Fruit fly (Drosophila melanogaster): ENCODE measurements around the gene Galk.

The Galk gene

dm6 chr3L:8966324-8967011 is 19.4 kb downstream of the Galk start, which contains the start of the genes CG5653 and CG5021:
Gene CG5653, minus strand, starts transcription at chr3L:8966374.
Gene CG5021, plus strand, starts transcription at chr3L:8966829.
- no peak for TF ChIP-seq Rel (GFP tag; optimal IDR thresholded peaks at IDR 0.05)
- peak; percentile 79 for TF ChIP-seq Rel (tag; optimal IDR thresholded peaks at IDR 0.05)
- TF ChIP-seq CrebA (GFP tag; optimal IDR thresholded peaks at IDR 0.05; ENCODE audit: borderline replicate concordance), result no peak

DNA sequence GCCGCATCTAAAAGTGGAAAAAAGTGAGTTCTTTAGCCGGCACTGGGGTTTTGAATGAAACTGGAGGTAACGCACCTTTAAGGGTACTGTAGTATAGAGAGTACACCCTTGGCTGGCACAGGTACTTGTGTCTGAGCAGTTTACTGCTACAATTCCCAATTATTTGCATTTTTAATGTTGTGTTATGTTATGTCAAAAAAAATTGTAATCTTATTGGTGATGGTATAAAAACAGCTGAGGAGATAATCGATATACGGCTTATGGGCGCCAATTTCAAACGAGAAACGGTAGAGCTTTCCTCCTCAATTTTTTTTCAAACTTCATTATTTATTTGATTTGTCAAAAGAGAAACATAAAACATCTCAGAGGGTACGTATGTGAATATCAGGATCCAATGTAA is 21.4 kb downstream of the Galk start, which contains the start of gene ValRS-m:
Gene ValRS-m, minus strand, starts transcription at position 312 of the 400 bp plus-strand sequence.
- TF ChIP-seq Hr78 (GFP tag; optimal IDR thresholded peaks at IDR 0.05) (no peak), h (GFP tag; optimal IDR thresholded peaks at IDR 0.05) (no peak), pan (optimal IDR thresholded peaks at IDR 0.05) (no peak), psq (GFP tag; optimal IDR thresholded peaks at IDR 0.05) (no peak), sage (GFP tag; optimal IDR thresholded peaks at IDR 0.05) (no peak), Dif (GFP tag; optimal IDR thresholded peaks at IDR 0.05; ENCODE audit: partially characterized antibody) (no peak), HLH106 (tag; optimal IDR thresholded peaks at IDR 0.05) (no peak), sv (GFP tag; optimal IDR thresholded peaks at IDR 0.05) (no peak), dsf (GFP tag; optimal IDR thresholded peaks at IDR 0.05; ENCODE audit: borderline replicate concordance) (no peak), Mio (GFP tag; optimal IDR thresholded peaks at IDR 0.05) (no peak), Rel (GFP tag; optimal IDR thresholded peaks at IDR 0.05) (no peak), Rel (tag; optimal IDR thresholded peaks at IDR 0.05) (no peak), woc (GFP tag; optimal IDR thresholded peaks at IDR 0.05) (no peak), fru (GFP tag; optimal IDR thresholded peaks at IDR 0.05) (no peak), Hr83 (GFP tag; optimal IDR thresholded peaks at IDR 0.05; ENCODE audit: poor library complexity, severe bottlenecking) (no peak), GATAd (GFP tag; optimal IDR thresholded peaks at IDR 0.05) (no peak), Abd-B (GFP tag; optimal IDR thresholded peaks at IDR 0.05) (no peak), tai (GFP tag; optimal IDR thresholded peaks at IDR 0.05) (no peak)

- no peak for TF ChIP-seq rgr (GFP tag; optimal IDR thresholded peaks at IDR 0.05)
- no peak for TF ChIP-seq brk (GFP tag; optimal IDR thresholded peaks at IDR 0.05)
- no peak for TF ChIP-seq N (GFP tag; optimal IDR thresholded peaks at IDR 0.05)
- no peak for TF ChIP-seq jim (GFP tag; optimal IDR thresholded peaks at IDR 0.05)
Measured at dm6 chr3L:8958557-8958956, 27.3 kb downstream of the Galk start, which contains the start of gene CG13313. Gene CG13313, plus strand, starts transcription at chr3L:8958857.

DNA sequence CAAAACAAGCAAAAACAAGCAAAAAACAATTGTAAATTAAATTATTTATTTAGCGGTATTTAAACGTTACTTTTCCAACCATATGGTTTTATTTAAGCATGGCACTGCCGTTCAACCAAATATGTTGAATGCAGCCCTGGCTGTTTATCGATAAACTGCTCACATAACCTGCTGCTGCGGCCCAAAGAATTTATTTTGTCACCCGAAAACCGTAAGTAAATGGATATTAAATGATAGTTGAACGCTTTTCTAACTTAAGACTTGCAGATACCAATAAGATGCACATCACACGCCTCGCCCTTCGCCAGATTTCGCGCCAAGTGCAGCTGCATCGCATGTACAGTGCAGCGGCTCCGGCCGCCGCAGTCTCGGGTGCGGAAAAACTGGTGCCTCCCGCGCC is 29.2 kb downstream of the Galk start, which contains the start of gene mRpL12:
Gene mRpL12, plus strand, starts transcription at position 123 of the 400 bp plus-strand sequence.
- no peak for TF ChIP-seq Abd-B (GFP tag; optimal IDR thresholded peaks at IDR 0.05)
- no peak for TF ChIP-seq CG9705 (GFP tag; optimal IDR thresholded peaks at IDR 0.05)
- TF ChIP-seq Sp1 (GFP tag; optimal IDR thresholded peaks at IDR 0.05), result no peak
- no peak for TF ChIP-seq brk (GFP tag; optimal IDR thresholded peaks at IDR 0.05)
- TF ChIP-seq dmrt93B (GFP tag; optimal IDR thresholded peaks at IDR 0.05), result no peak
- TF ChIP-seq tai (GFP tag; optimal IDR thresholded peaks at IDR 0.05), result no peak
- TF ChIP-seq Hr78 (GFP tag; optimal IDR thresholded peaks at IDR 0.05), result no peak

DNA sequence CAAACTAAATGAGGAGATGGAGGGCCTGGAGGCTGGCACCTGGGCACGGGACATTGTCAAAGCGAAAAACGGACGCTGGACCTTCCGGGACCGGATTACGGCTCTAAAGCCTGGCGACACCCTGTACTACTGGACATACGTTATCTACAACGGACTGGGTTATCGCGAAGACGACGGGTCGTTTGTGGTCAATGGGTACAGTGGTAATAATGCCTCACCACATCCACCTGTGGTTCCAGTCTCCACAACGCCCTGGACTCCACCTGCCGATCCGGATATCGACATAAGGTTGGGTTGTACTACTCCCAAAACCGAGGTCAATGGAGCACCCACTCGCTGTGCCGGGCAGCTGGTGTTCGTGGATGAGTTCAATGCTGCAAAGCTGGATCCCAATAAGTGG is 30.7 kb downstream of the Galk start:
- TF ChIP-seq Hr78 (GFP tag; optimal IDR thresholded peaks at IDR 0.05), result no peak
- no peak for TF ChIP-seq tai (GFP tag; optimal IDR thresholded peaks at IDR 0.05)
- TF ChIP-seq brk (GFP tag; optimal IDR thresholded peaks at IDR 0.05), result no peak
- TF ChIP-seq Vsx2 (GFP tag; optimal IDR thresholded peaks at IDR 0.05; ENCODE audit: partially characterized antibody), result no peak
- TF ChIP-seq sage (GFP tag; optimal IDR thresholded peaks at IDR 0.05), result no peak
- no peak for TF ChIP-seq Dfd (GFP tag; optimal IDR thresholded peaks at IDR 0.05)
- TF ChIP-seq CG32264 (GFP tag; optimal IDR thresholded peaks at IDR 0.05), result no peak

DNA sequence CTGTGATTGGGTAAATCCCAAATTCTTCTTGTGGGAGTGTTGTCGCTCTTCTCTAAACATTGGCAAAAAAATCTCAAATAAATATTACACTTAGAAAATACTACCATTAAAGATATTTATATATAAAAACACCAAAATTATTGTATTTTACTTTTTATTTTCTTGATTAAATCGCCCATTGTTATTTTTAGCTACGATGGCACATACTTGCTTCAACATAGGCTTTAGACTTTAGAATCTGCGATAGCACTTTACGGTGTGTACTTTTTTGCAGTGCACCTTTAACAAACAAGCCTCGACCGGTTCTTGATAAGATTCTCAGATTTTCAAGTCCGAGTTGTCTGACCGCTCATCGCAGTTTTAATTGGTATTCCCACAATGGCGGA is 31.2 kb downstream of the Galk start, which contains the start of gene GNBP3:
Gene GNBP3, plus strand, starts transcription at position 374 of the 386 bp plus-strand sequence.
- TF ChIP-seq psq (GFP tag; optimal IDR thresholded peaks at IDR 0.05), result peak; percentile 84
- TF ChIP-seq usp (GFP tag; optimal IDR thresholded peaks at IDR 0.05), result no peak
- no peak for TF ChIP-seq Mio (GFP tag; optimal IDR thresholded peaks at IDR 0.05)
- peak; percentile 10 for TF ChIP-seq jim (GFP tag; optimal IDR thresholded peaks at IDR 0.05)
- TF ChIP-seq Sp1 (GFP tag; optimal IDR thresholded peaks at IDR 0.05), result peak; percentile 96
- peak; percentile 93 for TF ChIP-seq Rel (GFP tag; optimal IDR thresholded peaks at IDR 0.05)
- TF ChIP-seq Rel (tag; optimal IDR thresholded peaks at IDR 0.05), result peak; percentile 96
- TF ChIP-seq CG32264 (GFP tag; optimal IDR thresholded peaks at IDR 0.05), result peak; percentile 72
- TF ChIP-seq GATAd (GFP tag; optimal IDR thresholded peaks at IDR 0.05), result peak; percentile 3
- TF ChIP-seq sage (GFP tag; optimal IDR thresholded peaks at IDR 0.05), result peak; percentile 96
- peak; percentile 86 for TF ChIP-seq dmrt93B (GFP tag; optimal IDR thresholded peaks at IDR 0.05)
- TF ChIP-seq h (GFP tag; optimal IDR thresholded peaks at IDR 0.05), result peak; percentile 95
- peak; percentile 91 for TF ChIP-seq br (GFP tag; optimal IDR thresholded peaks at IDR 0.05)
- TF ChIP-seq HLH106 (tag; optimal IDR thresholded peaks at IDR 0.05), result peak; percentile 93
- no peak for TF ChIP-seq Hnf4 (GFP tag; optimal IDR thresholded peaks at IDR 0.05)
- TF ChIP-seq foxo (GFP tag; optimal IDR thresholded peaks at IDR 0.05), result peak in 1 of 2 experiments; percentile 96
- peak; percentile 95 for TF ChIP-seq rgr (GFP tag; optimal IDR thresholded peaks at IDR 0.05)
- TF ChIP-seq tai (GFP tag; optimal IDR thresholded peaks at IDR 0.05), result no peak
- peak; percentile 60 for TF ChIP-seq fru (GFP tag; optimal IDR thresholded peaks at IDR 0.05)
- TF ChIP-seq Dif (GFP tag; optimal IDR thresholded peaks at IDR 0.05; ENCODE audit: partially characterized antibody), result peak; percentile 46
- peak; percentile 42 for TF ChIP-seq Vsx2 (GFP tag; optimal IDR thresholded peaks at IDR 0.05; ENCODE audit: partially characterized antibody)
- peak; percentile 48 for TF ChIP-seq Hr83 (GFP tag; optimal IDR thresholded peaks at IDR 0.05; ENCODE audit: poor library complexity, severe bottlenecking)
- TF ChIP-seq OdsH (GFP tag; optimal IDR thresholded peaks at IDR 0.05), result peak; percentile 92
- no peak for TF ChIP-seq N (GFP tag; optimal IDR thresholded peaks at IDR 0.05)
- no peak for TF ChIP-seq CrebA (GFP tag; optimal IDR thresholded peaks at IDR 0.05; ENCODE audit: borderline replicate concordance)
- TF ChIP-seq Myc (optimal IDR thresholded peaks at IDR 0.05), result no peak
- no peak for TF ChIP-seq Jra (GFP tag; optimal IDR thresholded peaks at IDR 0.05)
